Worm (Caenorhabditis elegans) whole organism, L4/young adult: ENCODE results near the gene F15E6.3.

Source experiments
- W03F9.2 ChIP-seq: fragments of 150-350 bp; optimal IDR thresholded peaks from 2 replicates; lab custom pipeline; 2014; ENCODE audit warnings: missing biosample characterization, missing genetic modification characterization
- dao-5 ChIP-seq: sonication (generic microtip); optimal IDR thresholded peaks from 2 replicates; lab custom pipeline; 2016; ENCODE audit warnings: missing genotype, missing genetic modification characterization, moderate library complexity, missing compliant biosample characterization
- him-1 ChIP-seq: sonication (generic microtip); optimal IDR thresholded peaks from 2 replicates; lab custom pipeline; 2016; ENCODE audit warnings: missing genotype, missing genetic modification reagents, missing genetic modification characterization, missing compliant biosample characterization

- TF ChIP-seq W03F9.2 (tag; lab: Kevin White, UChicago) (no peak), him-1 (tag; lab: Kevin White, UChicago) (no peak), dao-5 (tag; lab: Kevin White, UChicago) (no peak)
Observed at ce11 chrIV:4246493-4246892, 48.2 kb upstream of the F15E6.3 start, which contains the start of gene ttr-20.
